Fruit fly (Drosophila melanogaster) S2 (cell line): ENCODE results near the gene Atxn7.

Experiments
- CG8478 ChIP-seq: fragments of >200 bp; optimal IDR thresholded peaks from 2 replicates; lab custom pipeline; 2018
- CTCF ChIP-seq, 2 experiments: fragments of >200 bp; optimal IDR thresholded peaks; 2 replicates each; lab custom pipeline; 2018

DNA sequence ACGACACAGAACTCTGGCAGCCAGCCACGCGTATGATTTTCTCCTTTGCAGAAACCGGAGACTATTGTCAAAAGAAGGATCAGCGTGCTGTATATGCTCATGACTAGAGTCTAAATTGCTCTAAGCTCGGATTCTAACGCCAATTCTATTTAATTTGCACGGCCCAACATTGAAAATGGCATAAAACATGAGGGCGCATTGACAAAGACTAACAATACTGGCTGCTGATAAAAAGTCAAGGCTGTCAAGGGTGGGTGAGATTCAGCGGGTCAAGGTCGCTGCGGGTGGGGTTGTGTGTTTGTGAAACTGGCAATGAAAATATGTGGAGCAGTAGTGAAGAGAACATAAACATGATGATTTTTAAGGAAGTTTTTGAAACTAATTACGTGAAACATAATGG, 42.2 kb downstream of the Atxn7 start, which contains the start of gene CG34448:
- TF ChIP-seq CTCF (optimal IDR thresholded peaks at IDR 0.05; lab: Kevin White, UChicago) (no peak), CG8478 (lab: Kevin White, UChicago) (no peak)
